Fruit fly (Drosophila melanogaster) whole organism, embryonic: ENCODE results near the gene Sec22.
A peak's percentile ranks its signal among the peaks of the same experiment; 100 is the strongest.

Experiments used
- Ada2b ChIP-seq: fragments of 200-800 bp; sonication (Bioruptor generic); IDR thresholded peaks from 2 replicates; pipeline ENCODE4 v1.3.6; 2022; ENCODE audit warnings: missing biosample characterization, missing genetic modification characterization
- CG10274 ChIP-seq: fragments of 200-800 bp; sonication (Bioruptor generic); optimal IDR thresholded peaks from 3 replicates; lab custom pipeline; 2017; ENCODE audit warnings: missing biosample characterization, mild to moderate bottlenecking, missing genetic modification characterization
- CG10979 ChIP-seq: fragments of 200-800 bp; sonication (Bioruptor generic); optimal IDR thresholded peaks from 2 replicates; lab custom pipeline; 2018; ENCODE audit warnings: missing biosample characterization, mild to moderate bottlenecking, missing genetic modification characterization, moderate library complexity
- CG11504 ChIP-seq: fragments of 200-800 bp; sonication (Bioruptor generic); optimal IDR thresholded peaks from 3 replicates; lab custom pipeline; 2019; ENCODE audit warnings: missing biosample characterization, mild to moderate bottlenecking, missing genetic modification characterization, moderate library complexity
- CG1602 ChIP-seq: fragments of 200-800 bp; sonication (Bioruptor generic); optimal IDR thresholded peaks from 3 replicates; lab custom pipeline; 2016; ENCODE audit warnings: missing biosample characterization, missing genetic modification characterization
- CG17186 ChIP-seq: fragments of 200-800 bp; sonication (Bioruptor generic); optimal IDR thresholded peaks from 3 replicates; lab custom pipeline; 2017; ENCODE audit warnings: missing biosample characterization, missing genetic modification reagents, missing genetic modification characterization
- CG17328 ChIP-seq: fragments of 200-800 bp; sonication (Bioruptor generic); IDR thresholded peaks from 2 replicates; pipeline ENCODE4 v1.3.6; 2022; ENCODE audit warnings: missing biosample characterization, missing genetic modification characterization
- CG17385 ChIP-seq: fragments of 200-800 bp; sonication (Bioruptor generic); optimal IDR thresholded peaks from 3 replicates; lab custom pipeline; 2018; ENCODE audit warnings: missing biosample characterization, mild to moderate bottlenecking, missing genetic modification characterization
- CG2889 ChIP-seq: fragments of 200-800 bp; sonication (Bioruptor generic); IDR thresholded peaks from 3 replicates; pipeline ENCODE4 v1.3.6; 2022; ENCODE audit warnings: missing biosample characterization, missing genetic modification characterization
- CG32767 ChIP-seq: fragments of 200-800 bp; sonication (Bioruptor generic); IDR thresholded peaks from 2 replicates; pipeline ENCODE4 v1.3.6; 2022; ENCODE audit warnings: missing biosample characterization, missing genetic modification characterization
- CG4424 ChIP-seq: fragments of 200-800 bp; sonication (Bioruptor generic); optimal IDR thresholded peaks from 3 replicates; lab custom pipeline; 2016; ENCODE audit warnings: missing biosample characterization, missing genetic modification characterization
- CG4707 ChIP-seq: fragments of 200-800 bp; sonication (Bioruptor generic); optimal IDR thresholded peaks from 2 replicates; lab custom pipeline; 2018; ENCODE audit warnings: missing biosample characterization, mild to moderate bottlenecking, missing genetic modification characterization, moderate library complexity
- CG5953 ChIP-seq: fragments of 200-800 bp; sonication (Bioruptor generic); IDR thresholded peaks from 2 replicates; pipeline ENCODE4 v1.3.6; 2022; ENCODE audit warnings: missing biosample characterization, missing genetic modification characterization
- CG6175 ChIP-seq: fragments of 200-800 bp; sonication (Bioruptor generic); IDR thresholded peaks from 3 replicates; pipeline ENCODE4 v1.3.6; 2022; ENCODE audit warnings: missing biosample characterization, missing genetic modification characterization
- CG6683 ChIP-seq: fragments of 200-800 bp; sonication (Bioruptor generic); optimal IDR thresholded peaks from 2 replicates; lab custom pipeline; 2017; ENCODE audit warnings: missing biosample characterization, mild to moderate bottlenecking, missing genetic modification characterization, missing genetic modification reagents
- CG6813 ChIP-seq: fragments of 200-800 bp; sonication (Bioruptor generic); optimal IDR thresholded peaks from 2 replicates; lab custom pipeline; 2017; ENCODE audit warnings: missing biosample characterization, missing genetic modification characterization, mild to moderate bottlenecking, moderate library complexity, missing genetic modification reagents
- CG7556 ChIP-seq: fragments of 200-800 bp; sonication (Bioruptor generic); optimal IDR thresholded peaks from 2 replicates; lab custom pipeline; 2017; ENCODE audit warnings: missing biosample characterization, mild to moderate bottlenecking, missing genetic modification characterization
- CG8290 ChIP-seq, 3 experiments: fragments of 200-800 bp; sonication (Bioruptor generic); optimal IDR thresholded peaks; 2 replicates each; lab custom pipeline; 2016 to 2019; ENCODE audit warnings: missing biosample characterization in 3 of 3, missing genetic modification characterization in 3 of 3, mild to moderate bottlenecking in 2 of 3, moderate library complexity in 1 of 3
- CG8388 ChIP-seq: fragments of 200-800 bp; sonication (Bioruptor generic); optimal IDR thresholded peaks from 2 replicates; lab custom pipeline; 2019; ENCODE audit warnings: missing biosample characterization, mild to moderate bottlenecking, missing genetic modification characterization, moderate library complexity
- CG8478 ChIP-seq: fragments of >200 bp; optimal IDR thresholded peaks from 2 replicates; lab custom pipeline; 2018
- CG8944 ChIP-seq: fragments of 200-800 bp; sonication (Bioruptor generic); optimal IDR thresholded peaks from 3 replicates; lab custom pipeline; 2016; ENCODE audit warnings: missing biosample characterization, missing genetic modification characterization
- Camta ChIP-seq: fragments of 200-800 bp; sonication (Bioruptor generic); optimal IDR thresholded peaks from 2 replicates; lab custom pipeline; 2016; ENCODE audit warnings: missing biosample characterization, missing genetic modification characterization
- Chrac-16 ChIP-seq: fragments of 200-800 bp; sonication (Bioruptor generic); optimal IDR thresholded peaks from 3 replicates; lab custom pipeline; 2016; ENCODE audit warnings: missing biosample characterization, missing genetic modification characterization
- CoRest ChIP-seq: fragments of 200-800 bp; sonication (Bioruptor generic); optimal IDR thresholded peaks from 3 replicates; lab custom pipeline; 2018; ENCODE audit warnings: missing biosample characterization, mild to moderate bottlenecking, missing genetic modification characterization, moderate library complexity
- D19A ChIP-seq: fragments of 200-800 bp; optimal IDR thresholded peaks from 3 replicates; lab custom pipeline; 2019; ENCODE audit warnings: missing biosample characterization, mild to moderate bottlenecking, missing genetic modification characterization, moderate library complexity
- E2f1 ChIP-seq: fragments of 200-800 bp; sonication (Bioruptor generic); IDR thresholded peaks from 2 replicates; pipeline ENCODE4 v1.3.6; 2022; ENCODE audit warnings: missing biosample characterization, missing genetic modification characterization
- ERR ChIP-seq: fragments of 200-800 bp; sonication (Bioruptor generic); optimal IDR thresholded peaks from 2 replicates; lab custom pipeline; 2016; ENCODE audit warnings: missing biosample characterization, missing genetic modification characterization
- HLHmδ ChIP-seq: fragments of 200-800 bp; sonication (Bioruptor generic); optimal IDR thresholded peaks from 2 replicates; lab custom pipeline; 2018; ENCODE audit warnings: missing biosample characterization, mild to moderate bottlenecking, missing genetic modification characterization, moderate library complexity
- Mad ChIP-seq: fragments of 200-800 bp; sonication (Bioruptor generic); optimal IDR thresholded peaks from 2 replicates; lab custom pipeline; 2016; ENCODE audit warnings: missing biosample characterization, missing genetic modification characterization
- Oli ChIP-seq: fragments of 200-800 bp; sonication (Bioruptor generic); optimal IDR thresholded peaks from 2 replicates; lab custom pipeline; 2018; ENCODE audit warnings: missing biosample characterization, mild to moderate bottlenecking, missing genetic modification characterization, moderate library complexity
- Side ChIP-seq: fragments of 200-800 bp; sonication (Bioruptor generic); optimal IDR thresholded peaks from 2 replicates; lab custom pipeline; 2016; ENCODE audit warnings: missing biosample characterization, missing genetic modification characterization
- Sox102F ChIP-seq: fragments of 200-800 bp; sonication (Bioruptor generic); optimal IDR thresholded peaks from 2 replicates; lab custom pipeline; 2018; ENCODE audit warnings: missing biosample characterization, mild to moderate bottlenecking, missing genetic modification characterization, moderate library complexity
- Xrp1 ChIP-seq: fragments of 200-800 bp; sonication (Bioruptor generic); IDR thresholded peaks from 2 replicates; pipeline ENCODE4 v1.3.6; 2022; ENCODE audit warnings: missing biosample characterization, missing genetic modification characterization
- al ChIP-seq: fragments of 200-800 bp; sonication (Bioruptor generic); IDR thresholded peaks from 2 replicates; pipeline ENCODE4 v1.3.6; 2022; ENCODE audit warnings: missing biosample characterization, missing genetic modification characterization
- ara ChIP-seq: fragments of 200-800 bp; sonication (Bioruptor generic); IDR thresholded peaks from 2 replicates; pipeline ENCODE4 v1.3.6; 2022; ENCODE audit warnings: missing biosample characterization, missing genetic modification characterization
- chn ChIP-seq: fragments of 200-800 bp; sonication (Bioruptor generic); optimal IDR thresholded peaks from 2 replicates; lab custom pipeline; 2016; ENCODE audit warnings: missing biosample characterization, missing genetic modification characterization
- fd96Cb ChIP-seq: fragments of 200-800 bp; sonication (Bioruptor generic); optimal IDR thresholded peaks from 2 replicates; lab custom pipeline; 2018; ENCODE audit warnings: missing biosample characterization, mild to moderate bottlenecking, missing genetic modification characterization, moderate library complexity
- grau ChIP-seq: fragments of 200-800 bp; optimal IDR thresholded peaks from 3 replicates; lab custom pipeline; 2019; ENCODE audit warnings: missing biosample characterization, mild to moderate bottlenecking, missing genetic modification characterization, moderate library complexity
- gt ChIP-seq: fragments of 200-800 bp; sonication (Bioruptor generic); IDR thresholded peaks from 2 replicates; pipeline ENCODE4 v1.3.6; 2022; ENCODE audit warnings: missing biosample characterization, missing genetic modification characterization
- ham ChIP-seq: fragments of 200-800 bp; sonication (Bioruptor generic); IDR thresholded peaks from 2 replicates; pipeline ENCODE4 v1.3.6; 2022; ENCODE audit warnings: missing biosample characterization, missing genetic modification characterization
- hkb ChIP-seq, 2 experiments: fragments of 200-800 bp in 1 of 2; fragments of >200 bp in 1 of 2; sonication (Bioruptor generic) in 1 of 2; IDR thresholded peaks in 1 of 2; optimal IDR thresholded peaks in 1 of 2; 2 replicates each; pipeline versions ENCODE4 v1.3.6 to Lab custom; 2017 to 2022; ENCODE audit warnings: missing biosample characterization in 1 of 2, missing genetic modification characterization in 1 of 2
- lab ChIP-seq: fragments of 200-800 bp; sonication (Bioruptor generic); optimal IDR thresholded peaks from 3 replicates; lab custom pipeline; 2017; ENCODE audit warnings: missing biosample characterization, missing genetic modification characterization, mild to moderate bottlenecking, moderate library complexity, missing genetic modification reagents
- lbe ChIP-seq: fragments of 200-800 bp; sonication (Bioruptor generic); optimal IDR thresholded peaks from 2 replicates; lab custom pipeline; 2016; ENCODE audit warnings: missing biosample characterization, mild to moderate bottlenecking, missing genetic modification characterization
- mam ChIP-seq: fragments of 200-800 bp; sonication (Bioruptor generic); optimal IDR thresholded peaks from 3 replicates; lab custom pipeline; 2016; ENCODE audit warnings: missing biosample characterization, missing genetic modification characterization
- pita ChIP-seq: fragments of 200-800 bp; sonication (Bioruptor generic); optimal IDR thresholded peaks from 2 replicates; lab custom pipeline; 2017; ENCODE audit warnings: missing biosample characterization, mild to moderate bottlenecking, missing genetic modification characterization
- row ChIP-seq: fragments of 200-800 bp; sonication (Bioruptor generic); IDR thresholded peaks from 3 replicates; pipeline ENCODE4 v1.3.6; 2022; ENCODE audit warnings: missing biosample characterization, missing genetic modification characterization
- sisA ChIP-seq: fragments of 200-800 bp; sonication (Bioruptor generic); IDR thresholded peaks from 2 replicates; pipeline ENCODE4 v1.3.6; 2022; ENCODE audit warnings: missing biosample characterization, missing genetic modification characterization
- unc-4 ChIP-seq: fragments of 200-800 bp; sonication (Bioruptor generic); IDR thresholded peaks from 2 replicates; pipeline ENCODE4 v1.3.6; 2022; ENCODE audit warnings: missing biosample characterization, missing genetic modification characterization; ENCODE audit not compliant: partially characterized antibody
- unpg ChIP-seq: fragments of 200-800 bp; sonication (Bioruptor generic); optimal IDR thresholded peaks from 3 replicates; lab custom pipeline; 2018; ENCODE audit warnings: missing biosample characterization, mild to moderate bottlenecking, missing genetic modification characterization, moderate library complexity
- vvl ChIP-seq: fragments of 200-800 bp; sonication (Bioruptor generic); IDR thresholded peaks from 2 replicates; pipeline ENCODE4 v1.3.6; 2022; ENCODE audit warnings: missing biosample characterization, missing genetic modification characterization

Sec22 gene

DNA sequence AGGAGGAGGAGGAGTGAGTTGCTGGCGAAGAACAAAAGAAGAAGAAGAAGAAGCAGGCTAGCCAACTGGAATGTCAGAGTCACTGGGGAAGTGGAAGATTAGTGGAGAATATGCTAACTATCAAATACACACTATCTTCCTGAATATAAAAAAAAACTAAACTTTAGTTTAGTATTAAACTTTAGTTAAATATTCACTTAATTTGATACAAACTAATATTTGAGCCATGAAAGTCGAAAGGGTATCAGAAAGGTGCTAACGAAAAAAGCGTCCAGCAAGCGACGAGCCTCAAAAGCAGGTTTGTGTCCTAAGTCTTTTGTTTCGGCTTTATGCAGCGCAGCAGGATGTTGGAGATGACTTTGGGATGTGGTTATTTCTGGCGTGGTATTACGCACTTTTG is 30.7 kb upstream of the Sec22 start (continued):
- TF ChIP-seq CG17385 (peak; percentile 0), D19A (peak; percentile 75), chn (GFP tag; lab: Kevin White, UChicago) (no peak), CG4707 (GFP tag; lab: Kevin White, UChicago) (no peak), pita (GFP tag; lab: Kevin White, UChicago) (no peak), CG6175 (GFP tag; lab: Robert Waterston, UW) (no peak), ERR (GFP tag; lab: Kevin White, UChicago) (no peak), CG8478 (lab: Kevin White, UChicago) (no peak), Side (GFP tag; lab: Kevin White, UChicago) (no peak), CG8944 (GFP tag; lab: Kevin White, UChicago) (no peak), Chrac-16 (GFP tag; lab: Kevin White, UChicago) (no peak), HLHmδ (GFP tag; lab: Kevin White, UChicago) (no peak), CG10274 (no peak), lbe (GFP tag; lab: Kevin White, UChicago) (peak; percentile 58), CG32767 (GFP tag; lab: Robert Waterston, UW) (no peak), Xrp1 (GFP tag; lab: Robert Waterston, UW) (0 out of 2 replicates have a peak, but pooled peaks have one; percentile 10), CG1602 (GFP tag; lab: Kevin White, UChicago) (no peak), CG6683 (GFP tag; lab: Kevin White, UChicago) (no peak), Ada2b (no peak), row (GFP tag; lab: Robert Waterston, UW) (peak; percentile 18; the same call in 1 of the 3 replicates), gt (GFP tag; lab: Robert Waterston, UW) (no peak), Camta (no peak), CG8290 (GFP tag; optimal IDR thresholded peaks at IDR 0.05; lab: Kevin White, UChicago) (no peak), CG8290 (tag; optimal IDR thresholded peaks at IDR 0.05; lab: Kevin White, UChicago) (no peak)

DNA sequence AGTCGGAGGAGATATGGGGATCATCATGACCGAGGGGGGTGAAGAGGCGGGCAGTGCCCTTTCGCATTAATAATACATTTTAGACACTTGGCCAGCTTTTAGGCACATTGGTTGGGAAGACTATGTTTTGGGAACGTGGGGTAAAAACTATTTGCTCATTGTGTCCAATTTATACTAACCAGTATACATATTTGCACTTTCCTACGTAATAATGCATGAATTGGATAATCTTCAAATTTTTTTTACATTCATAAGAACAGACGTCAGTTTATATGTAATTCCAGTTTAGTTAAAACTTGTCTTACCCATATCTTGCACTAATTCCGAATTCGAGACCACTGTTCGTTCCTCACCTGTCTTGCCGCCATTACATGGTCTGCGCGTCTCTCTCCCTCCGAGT is 26.5 kb upstream of the Sec22 start:
- TF ChIP-seq row (GFP tag; lab: Robert Waterston, UW) (peak; percentile 56), Mad (no peak), CG17186 (GFP tag; lab: Kevin White, UChicago) (no peak), CG2889 (no peak), CG10979 (tag; lab: Kevin White, UChicago) (peak; percentile 35), vvl (GFP tag; lab: Robert Waterston, UW) (peak; percentile 30; the same call in 1 of the 2 replicates), Sox102F (peak; percentile 30), CG5953 (GFP tag; lab: Robert Waterston, UW) (no peak), ara (GFP tag; lab: Robert Waterston, UW) (peak; percentile 34; the same call in 1 of the 2 replicates), CG8388 (GFP tag; lab: Kevin White, UChicago) (peak; percentile 13), unc-4 (GFP tag; lab: Robert Waterston, UW) (no peak), E2f1 (no peak), hkb (optimal IDR thresholded peaks at IDR 0.05; lab: Kevin White, UChicago) (no peak), hkb (GFP tag; IDR thresholded peaks at IDR 0.05; lab: Robert Waterston, UW) (0 out of 2 replicates have a peak, but pooled peaks have one; percentile 40), grau (peak; percentile 33), CG17328 (GFP tag; lab: Robert Waterston, UW) (0 out of 2 replicates have a peak, but pooled peaks have one; percentile 11), ham (no peak), CG4424 (peak; percentile 18), Chrac-16 (GFP tag; lab: Kevin White, UChicago) (peak; percentile 16), mam (GFP tag; lab: Kevin White, UChicago) (peak; percentile 2), CoRest (tag; lab: Kevin White, UChicago) (peak; percentile 19), fd96Cb (peak; percentile 32), lab (GFP tag; lab: Kevin White, UChicago) (peak; percentile 27), CG17385 (peak; percentile 14), sisA (GFP tag; lab: Robert Waterston, UW) (0 out of 2 replicates have a peak, but pooled peaks have one; percentile 21), CG7556 (GFP tag; lab: Kevin White, UChicago) (peak; percentile 23), CG6813 (peak; percentile 5), al (GFP tag; lab: Robert Waterston, UW) (no peak), CG11504 (tag; lab: Kevin White, UChicago) (no peak), unpg (GFP tag; lab: Kevin White, UChicago) (peak; percentile 45), Oli (peak; percentile 48)
